Fruit fly (Drosophila melanogaster) whole organism, wandering third instar larva: Measurements from ENCODE around the gene Prosalpha6.

Experiments
- Abd-B ChIP-seq: fragments of >200 bp; optimal IDR thresholded peaks from 2 replicates; lab custom pipeline; 2017; ENCODE audit warnings: missing biosample characterization, missing genetic modification characterization
- br ChIP-seq: fragments of 200-800 bp; sonication (Bioruptor generic); optimal IDR thresholded peaks from 2 replicates; lab custom pipeline; 2016; ENCODE audit warnings: missing biosample characterization, missing genetic modification characterization
- dsf ChIP-seq: sonication (Bioruptor generic); optimal IDR thresholded peaks from 2 replicates; lab custom pipeline; 2016; ENCODE audit warnings: missing biosample characterization, missing genetic modification characterization, borderline replicate concordance

- TF ChIP-seq br (GFP tag; lab: Kevin White, UChicago) (no peak), Abd-B (GFP tag; lab: Kevin White, UChicago) (no peak), dsf (no peak)
These were observed 11.7 kb downstream of the Prosalpha6 start for dm6 chr2L:10232827-10233226.
